Worm (Caenorhabditis elegans) whole organism, L4 larva: ENCODE results near the gene Y49E10.10.
A peak's percentile ranks its signal among the peaks of the same experiment; 100 is the strongest.

Experiments used
- F10B5.3 ChIP-seq: sonication (generic microtip); optimal IDR thresholded peaks from 2 replicates; lab custom pipeline; 2016; ENCODE audit warnings: mild to moderate bottlenecking, missing genetic modification characterization, missing compliant biosample characterization
- lin-13 ChIP-seq: fragments of 150-350 bp; optimal IDR thresholded peaks from 2 replicates; lab custom pipeline; 2014; ENCODE audit warnings: missing biosample characterization, missing genetic modification reagents, missing genetic modification characterization
- lin-15B ChIP-seq: fragments of 150-350 bp; sonication (generic microtip); optimal IDR thresholded peaks from 3 replicates; lab custom pipeline; 2014; ENCODE audit warnings: missing biosample characterization, missing genetic modification characterization
- pha-4 ChIP-seq, 2 experiments: fragments of 150-350 bp in 1 of 2; fragments of 200-800 bp in 1 of 2; sonication (Bioruptor generic) in 1 of 2; IDR thresholded peaks in 1 of 2; optimal IDR thresholded peaks in 1 of 2; 2 replicates each; pipeline versions ENCODE4 v1.3.6 to Lab custom; 2014 to 2022; ENCODE audit warnings: missing genetic modification characterization in 2 of 2, missing genetic modification reagents in 2 of 2, missing biosample characterization in 1 of 2, missing compliant biosample characterization in 1 of 2
- set-16 ChIP-seq: fragments of 200-800 bp; sonication (Bioruptor generic); IDR thresholded peaks from 2 replicates; pipeline ENCODE4 v1.3.6; 2022; ENCODE audit warnings: missing genetic modification reagents, missing genetic modification characterization, missing compliant biosample characterization
- tra-1 ChIP-seq: fragments of 200-800 bp; sonication (Bioruptor generic); IDR thresholded peaks from 2 replicates; pipeline ENCODE4 v1.3.6; 2022; ENCODE audit warnings: missing genetic modification reagents, missing genetic modification characterization, missing compliant biosample characterization
- unc-130 ChIP-seq: sonication (generic microtip); optimal IDR thresholded peaks from 2 replicates; lab custom pipeline; 2016; ENCODE audit warnings: missing genetic modification reagents, missing genetic modification characterization, missing compliant biosample characterization
- zag-1 ChIP-seq: fragments of 150-350 bp; optimal IDR thresholded peaks from 2 replicates; lab custom pipeline; 2014; ENCODE audit warnings: missing biosample characterization, missing genetic modification characterization

ce11 chrIII:12426558-12426957, 31.3 kb downstream of the Y49E10.10 start, which contains the start of gene pie-1:
- TF ChIP-seq set-16 (no peak), F10B5.3 (tag; lab: Kevin White, UChicago) (no peak), zag-1 (tag; lab: Kevin White, UChicago) (no peak), unc-130 (GFP tag; lab: Kevin White, UChicago) (peak; percentile 17), lin-15B (tag; lab: Kevin White, UChicago) (no peak), lin-13 (GFP tag; lab: Kevin White, UChicago) (no peak), pha-4 (GFP tag; IDR thresholded peaks at IDR 0.05; lab: Robert Waterston, UW) (no peak), pha-4 (tag; optimal IDR thresholded peaks at IDR 0.05; lab: Kevin White, UChicago) (no peak), tra-1 (GFP tag; lab: Robert Waterston, UW) (no peak)
